Fruit fly (Drosophila melanogaster) whole organism, embryonic: ENCODE results near the gene CG13138.
A peak's percentile ranks its signal among the peaks of the same experiment; 100 is the strongest.

ENCODE experiments used
- Antp ChIP-seq: fragments of 200-800 bp; sonication (Bioruptor generic); optimal IDR thresholded peaks from 3 replicates; lab custom pipeline; 2016; ENCODE audit warnings: missing biosample characterization, missing genetic modification characterization
- B-H2 ChIP-seq: fragments of 200-800 bp; sonication (Bioruptor generic); optimal IDR thresholded peaks from 2 replicates; lab custom pipeline; 2018; ENCODE audit warnings: missing biosample characterization, mild to moderate bottlenecking, missing genetic modification characterization
- CG10431 ChIP-seq: fragments of 200-800 bp; sonication (Bioruptor generic); optimal IDR thresholded peaks from 3 replicates; lab custom pipeline; 2018; ENCODE audit warnings: missing biosample characterization, mild to moderate bottlenecking, missing genetic modification characterization
- CG10462 ChIP-seq: fragments of 200-800 bp; sonication (Bioruptor generic); optimal IDR thresholded peaks from 2 replicates; lab custom pipeline; 2016; ENCODE audit warnings: missing biosample characterization, missing genetic modification characterization
- CG11085 ChIP-seq: fragments of 200-800 bp; sonication (Bioruptor generic); IDR thresholded peaks from 2 replicates; pipeline ENCODE4 v1.3.6; 2022; ENCODE audit warnings: missing biosample characterization, missing genetic modification characterization
- CG13296 ChIP-seq: fragments of 200-800 bp; sonication (Bioruptor generic); optimal IDR thresholded peaks from 3 replicates; lab custom pipeline; 2018; ENCODE audit warnings: missing biosample characterization, mild to moderate bottlenecking, missing genetic modification characterization
- CG14965 ChIP-seq: fragments of 200-800 bp; sonication (Bioruptor generic); optimal IDR thresholded peaks from 2 replicates; lab custom pipeline; 2016; ENCODE audit warnings: missing biosample characterization, missing genetic modification characterization, borderline replicate concordance
- CG15696 ChIP-seq: fragments of 200-800 bp; sonication (Bioruptor generic); optimal IDR thresholded peaks from 2 replicates; lab custom pipeline; 2019; ENCODE audit warnings: missing biosample characterization, mild to moderate bottlenecking, missing genetic modification characterization, moderate library complexity
- CG16813 ChIP-seq: fragments of 200-800 bp; sonication (Bioruptor generic); IDR thresholded peaks from 3 replicates; pipeline ENCODE4 v1.3.6; 2022; ENCODE audit warnings: missing biosample characterization, missing genetic modification characterization; ENCODE audit not compliant: partially characterized antibody
- CG17568 ChIP-seq: fragments of 200-800 bp; sonication (Bioruptor generic); optimal IDR thresholded peaks from 2 replicates; lab custom pipeline; 2018; ENCODE audit warnings: missing biosample characterization, mild to moderate bottlenecking, missing genetic modification characterization, moderate library complexity
- CG18011 ChIP-seq: fragments of 200-800 bp; sonication (Bioruptor generic); optimal IDR thresholded peaks from 2 replicates; lab custom pipeline; 2017; ENCODE audit warnings: missing biosample characterization, missing genetic modification characterization, mild to moderate bottlenecking, moderate library complexity, missing genotype
- CG2875 ChIP-seq: fragments of 200-800 bp; sonication (Bioruptor generic); optimal IDR thresholded peaks from 2 replicates; lab custom pipeline; 2017; ENCODE audit warnings: missing biosample characterization, mild to moderate bottlenecking, missing genetic modification characterization, missing genetic modification reagents
- CG3407 ChIP-seq: fragments of 200-800 bp; sonication (Bioruptor generic); optimal IDR thresholded peaks from 2 replicates; lab custom pipeline; 2018; ENCODE audit warnings: missing biosample characterization, mild to moderate bottlenecking, missing genetic modification characterization
- CG43689 ChIP-seq: fragments of 200-800 bp; sonication (Bioruptor generic); IDR thresholded peaks from 2 replicates; pipeline ENCODE4 v1.3.6; 2022; ENCODE audit warnings: missing biosample characterization, missing genetic modification characterization
- CG7839 ChIP-seq: fragments of 200-800 bp; sonication (Bioruptor generic); optimal IDR thresholded peaks from 3 replicates; lab custom pipeline; 2018; ENCODE audit warnings: missing biosample characterization, mild to moderate bottlenecking, missing genetic modification characterization, moderate library complexity
- CG7963 ChIP-seq: fragments of 200-800 bp; sonication (Bioruptor generic); IDR thresholded peaks from 3 replicates; pipeline ENCODE4 v1.3.6; 2022; ENCODE audit warnings: missing biosample characterization, missing genetic modification characterization; ENCODE audit not compliant: partially characterized antibody
- CG8290 ChIP-seq, 3 experiments: fragments of 200-800 bp; sonication (Bioruptor generic); optimal IDR thresholded peaks; 2 replicates each; lab custom pipeline; 2016 to 2019; ENCODE audit warnings: missing biosample characterization in 3 of 3, missing genetic modification characterization in 3 of 3, mild to moderate bottlenecking in 2 of 3, moderate library complexity in 1 of 3
- CG8924 ChIP-seq: fragments of 200-800 bp; optimal IDR thresholded peaks from 3 replicates; lab custom pipeline; 2019; ENCODE audit warnings: missing biosample characterization, mild to moderate bottlenecking, missing genetic modification characterization, moderate library complexity
- CTCF ChIP-seq: fragments of 200-800 bp; sonication (Bioruptor generic); optimal IDR thresholded peaks from 2 replicates; lab custom pipeline; 2017; ENCODE audit warnings: missing biosample characterization, mild to moderate bottlenecking, missing genetic modification characterization, moderate library complexity
- Chrac-16 ChIP-seq: fragments of 200-800 bp; sonication (Bioruptor generic); optimal IDR thresholded peaks from 3 replicates; lab custom pipeline; 2016; ENCODE audit warnings: missing biosample characterization, missing genetic modification characterization
- Dad ChIP-seq: fragments of 200-800 bp; sonication (Bioruptor generic); optimal IDR thresholded peaks from 3 replicates; lab custom pipeline; 2016; ENCODE audit warnings: missing biosample characterization, missing genetic modification characterization
- Dref ChIP-seq: fragments of 200-800 bp; sonication (Bioruptor generic); IDR thresholded peaks from 2 replicates; pipeline ENCODE4 v1.3.6; 2022; ENCODE audit warnings: missing biosample characterization, missing genetic modification characterization
- Gug ChIP-seq: fragments of 200-800 bp; sonication (Bioruptor generic); IDR thresholded peaks from 4 replicates; pipeline ENCODE4 v1.3.6; 2022; ENCODE audit warnings: missing biosample characterization, missing genetic modification characterization
- Hr3 ChIP-seq: fragments of 200-800 bp; sonication (Bioruptor generic); optimal IDR thresholded peaks from 3 replicates; lab custom pipeline; 2016; ENCODE audit warnings: missing biosample characterization, missing genetic modification characterization
- Lhr ChIP-seq: fragments of 200-800 bp; sonication (Bioruptor generic); optimal IDR thresholded peaks from 3 replicates; lab custom pipeline; 2017; ENCODE audit warnings: mild to moderate bottlenecking, missing biosample characterization, missing genetic modification reagents, missing genetic modification characterization
- NFAT ChIP-seq: fragments of 200-800 bp; sonication (Bioruptor generic); IDR thresholded peaks from 2 replicates; pipeline ENCODE4 v1.3.6; 2022; ENCODE audit warnings: missing biosample characterization, missing genetic modification characterization
- Optix ChIP-seq: fragments of 200-800 bp; sonication (Bioruptor generic); IDR thresholded peaks from 3 replicates; pipeline ENCODE4 v1.3.6; 2022; ENCODE audit warnings: missing biosample characterization, missing genetic modification characterization
- Scr ChIP-seq: fragments of 200-800 bp; sonication (Bioruptor generic); IDR thresholded peaks from 2 replicates; pipeline ENCODE4 v1.3.6; 2022; ENCODE audit warnings: missing biosample characterization, missing genetic modification characterization; ENCODE audit not compliant: partially characterized antibody
- corto ChIP-seq: fragments of 200-800 bp; sonication (Bioruptor generic); optimal IDR thresholded peaks from 2 replicates; lab custom pipeline; 2016; ENCODE audit warnings: missing biosample characterization, mild to moderate bottlenecking, missing genetic modification characterization, moderate library complexity
- cwo ChIP-seq: fragments of 200-800 bp; sonication (Bioruptor generic); optimal IDR thresholded peaks from 3 replicates; lab custom pipeline; 2017; ENCODE audit warnings: missing biosample characterization, missing genetic modification characterization, mild to moderate bottlenecking, moderate library complexity, missing genetic modification reagents
- dimm ChIP-seq: fragments of 200-800 bp; sonication (Bioruptor generic); IDR thresholded peaks from 2 replicates; pipeline ENCODE4 v1.3.6; 2022; ENCODE audit warnings: missing biosample characterization, missing genetic modification characterization
- disco-r ChIP-seq: fragments of 200-800 bp; sonication (Bioruptor generic); optimal IDR thresholded peaks from 2 replicates; lab custom pipeline; 2016; ENCODE audit warnings: missing biosample characterization, missing genetic modification characterization
- ems ChIP-seq: fragments of 200-800 bp; sonication (Bioruptor generic); optimal IDR thresholded peaks from 3 replicates; lab custom pipeline; 2016; ENCODE audit warnings: missing biosample characterization, missing genetic modification characterization
- fu2 ChIP-seq: fragments of 200-800 bp; sonication (Bioruptor generic); optimal IDR thresholded peaks from 2 replicates; lab custom pipeline; 2016; ENCODE audit warnings: missing biosample characterization, missing genetic modification characterization
- gem ChIP-seq: fragments of 200-800 bp; sonication (Bioruptor generic); optimal IDR thresholded peaks from 2 replicates; lab custom pipeline; 2019; ENCODE audit warnings: missing biosample characterization, mild to moderate bottlenecking, missing genetic modification characterization, moderate library complexity
- inv ChIP-seq: fragments of 200-800 bp; sonication (Bioruptor generic); IDR thresholded peaks from 2 replicates; pipeline ENCODE4 v1.3.6; 2022; ENCODE audit warnings: missing biosample characterization, missing genetic modification characterization; ENCODE audit not compliant: partially characterized antibody
- kah ChIP-seq: fragments of 200-800 bp; sonication (Bioruptor generic); optimal IDR thresholded peaks from 2 replicates; lab custom pipeline; 2018; ENCODE audit warnings: missing biosample characterization, mild to moderate bottlenecking, missing genetic modification characterization
- lbe ChIP-seq: fragments of 200-800 bp; sonication (Bioruptor generic); optimal IDR thresholded peaks from 2 replicates; lab custom pipeline; 2016; ENCODE audit warnings: missing biosample characterization, mild to moderate bottlenecking, missing genetic modification characterization
- lola ChIP-seq, 3 experiments: fragments of >200 bp in 2 of 3; fragments of 200-800 bp in 1 of 3; sonication (Bioruptor generic) in 1 of 3; optimal IDR thresholded peaks; 2 replicates each; lab custom pipeline; 2017 to 2019; ENCODE audit warnings: missing biosample characterization in 3 of 3, missing genetic modification characterization in 3 of 3, mild to moderate bottlenecking in 1 of 3, moderate library complexity in 1 of 3
- pfk ChIP-seq: fragments of 200-800 bp; sonication (Bioruptor generic); optimal IDR thresholded peaks from 2 replicates; lab custom pipeline; 2018; ENCODE audit warnings: missing biosample characterization, mild to moderate bottlenecking, missing genetic modification characterization, moderate library complexity
- pita ChIP-seq: fragments of 200-800 bp; sonication (Bioruptor generic); optimal IDR thresholded peaks from 2 replicates; lab custom pipeline; 2017; ENCODE audit warnings: missing biosample characterization, mild to moderate bottlenecking, missing genetic modification characterization
- pros ChIP-seq: fragments of 200-800 bp; sonication (Bioruptor generic); optimal IDR thresholded peaks from 3 replicates; lab custom pipeline; 2019; ENCODE audit warnings: missing biosample characterization, mild to moderate bottlenecking, missing genetic modification characterization, moderate library complexity
- rib ChIP-seq: fragments of 200-800 bp; sonication (Bioruptor generic); IDR thresholded peaks from 2 replicates; pipeline ENCODE4 v1.3.6; 2022; ENCODE audit warnings: missing biosample characterization, missing genetic modification characterization
- run ChIP-seq: fragments of 200-800 bp; sonication (Bioruptor generic); optimal IDR thresholded peaks from 3 replicates; lab custom pipeline; 2018; ENCODE audit warnings: missing biosample characterization, mild to moderate bottlenecking, missing genetic modification characterization
- salm ChIP-seq: fragments of 200-800 bp; sonication (Bioruptor generic); optimal IDR thresholded peaks from 2 replicates; lab custom pipeline; 2018; ENCODE audit warnings: missing biosample characterization, mild to moderate bottlenecking, missing genetic modification characterization
- sim ChIP-seq: fragments of 200-800 bp; sonication (Bioruptor generic); IDR thresholded peaks from 2 replicates; pipeline ENCODE4 v1.3.6; 2022; ENCODE audit warnings: missing biosample characterization, missing genetic modification characterization
- ssp ChIP-seq: fragments of 200-800 bp; sonication (Bioruptor generic); IDR thresholded peaks from 2 replicates; pipeline ENCODE4 v1.3.6; 2022; ENCODE audit warnings: missing biosample characterization, missing genetic modification characterization
- tap ChIP-seq: fragments of 200-800 bp; optimal IDR thresholded peaks from 3 replicates; lab custom pipeline; 2019; ENCODE audit warnings: missing biosample characterization, mild to moderate bottlenecking, missing genetic modification characterization, moderate library complexity
- wek ChIP-seq: fragments of 200-800 bp; sonication (Bioruptor generic); optimal IDR thresholded peaks from 3 replicates; lab custom pipeline; 2018; ENCODE audit warnings: missing biosample characterization, mild to moderate bottlenecking, missing genetic modification characterization, moderate library complexity

CG13138 gene

DNA sequence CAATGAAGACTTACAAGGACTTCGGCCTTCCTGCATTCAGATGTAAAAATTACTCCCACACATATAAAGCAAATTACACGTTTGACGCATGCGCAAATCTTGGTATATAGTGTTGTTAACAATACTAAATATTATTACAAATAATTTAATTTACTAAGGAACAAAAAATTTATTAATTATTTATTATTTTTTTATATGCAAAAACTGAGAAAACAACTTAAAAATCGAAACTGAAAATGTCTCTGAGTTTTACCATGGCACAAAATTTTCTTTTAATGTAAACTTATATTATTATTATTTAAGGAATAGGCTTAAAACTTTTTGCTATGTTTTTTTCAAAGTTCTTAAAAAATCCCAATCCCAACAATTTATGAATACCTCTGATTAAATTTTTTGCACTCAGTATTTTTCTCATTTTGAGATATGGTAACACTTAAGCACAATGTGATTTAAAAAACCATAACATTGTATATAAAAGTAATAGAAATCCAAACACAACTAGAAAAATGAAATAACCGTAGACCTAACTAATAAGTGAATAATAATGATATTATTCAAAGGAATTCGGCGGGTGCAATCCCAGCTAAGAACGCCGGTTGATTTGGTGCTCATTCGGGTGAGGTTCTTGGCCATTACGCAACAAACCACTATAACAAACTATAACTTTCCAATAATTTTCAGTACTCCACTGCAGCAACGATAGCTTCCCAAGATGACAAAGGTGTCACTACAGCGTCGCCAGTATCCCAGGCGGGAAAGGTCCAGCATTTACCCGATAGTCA is 29.4 kb upstream of the CG13138 start, which contains the start of the genes Schip1 and Cox10 (continued):
- no peak for TF ChIP-seq Chrac-16 (GFP tag; lab: Kevin White, UChicago)
- TF ChIP-seq Dref (GFP tag; lab: Robert Waterston, UW), result no peak
- TF ChIP-seq rib, result no peak
- no peak for TF ChIP-seq CG11085
- peak; percentile 2 for TF ChIP-seq Hr3 (GFP tag; lab: Kevin White, UChicago)
- TF ChIP-seq NFAT, result no peak
- TF ChIP-seq Antp (GFP tag; lab: Kevin White, UChicago), result no peak
- TF ChIP-seq pita (GFP tag; lab: Kevin White, UChicago), result no peak
- no peak for TF ChIP-seq CG10431 (GFP tag; lab: Kevin White, UChicago)
- no peak for TF ChIP-seq CG8290 (GFP tag; optimal IDR thresholded peaks at IDR 0.05; lab: Kevin White, UChicago)
- no peak for TF ChIP-seq CG8290 (tag; optimal IDR thresholded peaks at IDR 0.05; lab: Kevin White, UChicago)
- TF ChIP-seq cwo (GFP tag; lab: Kevin White, UChicago), result no peak
- no peak for TF ChIP-seq corto
- TF ChIP-seq gem, result peak; percentile 69
- TF ChIP-seq Gug (GFP tag; lab: Robert Waterston, UW), result no peak
- peak; percentile 5 for TF ChIP-seq B-H2 (GFP tag; lab: Kevin White, UChicago)
- TF ChIP-seq dimm (GFP tag; lab: Robert Waterston, UW), result no peak
- no peak for TF ChIP-seq ems
- no peak for TF ChIP-seq Scr (GFP tag; lab: Robert Waterston, UW)
- no peak for TF ChIP-seq kah (GFP tag; lab: Kevin White, UChicago)
- no peak for TF ChIP-seq CG14965 (GFP tag; lab: Kevin White, UChicago)
- no peak for TF ChIP-seq CG10462 (GFP tag; lab: Kevin White, UChicago)
- no peak for TF ChIP-seq run
- TF ChIP-seq CG17568 (GFP tag; lab: Kevin White, UChicago), result no peak
- TF ChIP-seq ssp, result no peak
- no peak for TF ChIP-seq CG18011
- peak; percentile 70 for TF ChIP-seq CG8924 (tag; lab: Kevin White, UChicago)
- no peak for TF ChIP-seq CTCF (GFP tag; lab: Kevin White, UChicago)
- no peak for TF ChIP-seq CG7963 (GFP tag; lab: Robert Waterston, UW)
- TF ChIP-seq lbe, result no peak
- no peak for TF ChIP-seq CG15696 (tag; lab: Kevin White, UChicago)
- TF ChIP-seq fu2 (GFP tag; lab: Kevin White, UChicago), result no peak
- TF ChIP-seq CG2875 (GFP tag; lab: Kevin White, UChicago), result no peak
- no peak for TF ChIP-seq CG3407 (GFP tag; lab: Kevin White, UChicago)
- no peak for TF ChIP-seq disco-r
- TF ChIP-seq CG7839 (tag; lab: Kevin White, UChicago), result no peak
- TF ChIP-seq Lhr (GFP tag; lab: Kevin White, UChicago), result no peak
- TF ChIP-seq pfk (GFP tag; lab: Kevin White, UChicago), result no peak
- no peak for TF ChIP-seq salm (tag; lab: Kevin White, UChicago)
- no peak for TF ChIP-seq pros (GFP tag; lab: Kevin White, UChicago)
- TF ChIP-seq Optix (GFP tag; lab: Robert Waterston, UW), result no peak
- TF ChIP-seq CG13296, result no peak
- peak; percentile 61 for TF ChIP-seq wek (GFP tag; lab: Kevin White, UChicago)
- no peak for TF ChIP-seq sim
- no peak for TF ChIP-seq CG16813 (GFP tag; lab: Robert Waterston, UW)
- no peak for TF ChIP-seq CG43689 (GFP tag; lab: Robert Waterston, UW)
- TF ChIP-seq inv (GFP tag; lab: Robert Waterston, UW), result no peak
- no peak for TF ChIP-seq Dad
- peak; percentile 10 for TF ChIP-seq tap (tag; lab: Kevin White, UChicago)
- TF ChIP-seq lola (GFP tag; optimal IDR thresholded peaks at IDR 0.05; lab: Kevin White, UChicago), result peak in 1 of 3 experiments; percentile 22
